Worm (Caenorhabditis elegans): Measurements from ENCODE around the gene fahd-1.

fahd-1 gene

ce11 chrIII:7882900-7883299 is 9.2 kb upstream of the fahd-1 start, which contains the start of gene ZK688.9:
TSS of gene ZK688.9 (minus strand) at chrIII:7883000.
- no peak for TF ChIP-seq jun-1 (tag; optimal IDR thresholded peaks at IDR 0.05)
- no peak for TF ChIP-seq elt-2 (tag; optimal IDR thresholded peaks at IDR 0.05)
- TF ChIP-seq lin-15B (tag; optimal IDR thresholded peaks at IDR 0.05), result no peak
- no peak for TF ChIP-seq R02D3.7 (tag; optimal IDR thresholded peaks at IDR 0.05)
- TF ChIP-seq egl-27 (tag; optimal IDR thresholded peaks at IDR 0.05), result no peak
- TF ChIP-seq pha-4 (tag; optimal IDR thresholded peaks at IDR 0.05), result no peak
- no peak for TF ChIP-seq nhr-12 (tag; optimal IDR thresholded peaks at IDR 0.05)
- TF ChIP-seq unc-39 (tag; optimal IDR thresholded peaks at IDR 0.05), result no peak
- TF ChIP-seq zag-1 (tag; optimal IDR thresholded peaks at IDR 0.05), result no peak
- TF ChIP-seq nhr-11 (tag; optimal IDR thresholded peaks at IDR 0.05), result no peak
- no peak for TF ChIP-seq hmg-11 (tag; optimal IDR thresholded peaks at IDR 0.05)
- TF ChIP-seq nhr-67 (tag; optimal IDR thresholded peaks at IDR 0.05), result no peak

- TF ChIP-seq daf-12 (tag; optimal IDR thresholded peaks at IDR 0.05) (no peak), ceh-28 (tag; optimal IDR thresholded peaks at IDR 0.05) (peak; percentile 3), egl-5 (tag; optimal IDR thresholded peaks at IDR 0.05) (no peak), fkh-10 (GFP tag; optimal IDR thresholded peaks at IDR 0.05) (no peak)
Measured at ce11 chrIII:7884863-7885262, 7.2 kb upstream of the fahd-1 start, which contains the start of gene ZK688.11. TSS of gene ZK688.11 (minus strand) at chrIII:7884963.

ce11 chrIII:7889036-7889435 is 3.0 kb upstream of the fahd-1 start:
- TF ChIP-seq mdl-1 (tag; optimal IDR thresholded peaks at IDR 0.05) (no peak), daf-12 (tag; optimal IDR thresholded peaks at IDR 0.05) (no peak), nhr-11 (tag; optimal IDR thresholded peaks at IDR 0.05) (no peak), nhr-28 (tag; optimal IDR thresholded peaks at IDR 0.05) (no peak), ceh-28 (tag; optimal IDR thresholded peaks at IDR 0.05) (no peak), elt-3 (tag; optimal IDR thresholded peaks at IDR 0.05) (no peak), ceh-82 (tag; optimal IDR thresholded peaks at IDR 0.05) (no peak)

- TF ChIP-seq nhr-67 (tag; optimal IDR thresholded peaks at IDR 0.05) (no peak), pha-4 (tag; optimal IDR thresholded peaks at IDR 0.05) (peak; percentile 68)
Measured at ce11 chrIII:7892333-7892732, 277 bp downstream of the fahd-1 start.

ce11 chrIII:7893224-7893623 is 1.2 kb downstream of the fahd-1 start:
- TF ChIP-seq elt-1 (tag; optimal IDR thresholded peaks at IDR 0.05) (no peak), unc-62 (GFP tag; optimal IDR thresholded peaks at IDR 0.05) (no peak), nhr-67 (tag; optimal IDR thresholded peaks at IDR 0.05) (no peak), nhr-23 (tag; optimal IDR thresholded peaks at IDR 0.05) (no peak), nfya-1 (tag; optimal IDR thresholded peaks at IDR 0.05; ENCODE audit: insufficient read depth) (peak; percentile 7), nhr-76 (tag; optimal IDR thresholded peaks at IDR 0.05) (no peak), fkh-10 (GFP tag; optimal IDR thresholded peaks at IDR 0.05) (no peak), ceh-82 (tag; optimal IDR thresholded peaks at IDR 0.05) (no peak)

ce11 chrIII:7894724-7895123 is 2.7 kb downstream of the fahd-1 start, which contains the start of gene ZK688.4:
TSS of gene ZK688.4 (plus strand) at chrIII:7895024.
- TF ChIP-seq nhr-77 (tag; optimal IDR thresholded peaks at IDR 0.05), result no peak

ce11 chrIII:7896925-7897324 is 4.9 kb downstream of the fahd-1 start, which contains the start of gene ZK688.10:
TSS of gene ZK688.10 (minus strand) at chrIII:7897025.
- no peak for TF ChIP-seq elt-2 (tag; optimal IDR thresholded peaks at IDR 0.05)
- TF ChIP-seq jun-1 (tag; optimal IDR thresholded peaks at IDR 0.05), result no peak
- no peak for TF ChIP-seq lsy-12 (tag; optimal IDR thresholded peaks at IDR 0.05)
- no peak for TF ChIP-seq elt-3 (tag; optimal IDR thresholded peaks at IDR 0.05)
- TF ChIP-seq pha-4 (tag; optimal IDR thresholded peaks at IDR 0.05), result no peak
- TF ChIP-seq ztf-11 (tag; optimal IDR thresholded peaks at IDR 0.05), result no peak
- TF ChIP-seq ceh-16 (tag; optimal IDR thresholded peaks at IDR 0.05), result no peak
- TF ChIP-seq egl-5 (tag; optimal IDR thresholded peaks at IDR 0.05), result no peak
- TF ChIP-seq fkh-10 (GFP tag; optimal IDR thresholded peaks at IDR 0.05), result no peak
- TF ChIP-seq ZK546.5 (tag; optimal IDR thresholded peaks at IDR 0.05), result no peak
- no peak for TF ChIP-seq lin-15B (tag; optimal IDR thresholded peaks at IDR 0.05)
- TF ChIP-seq snpc-4 (tag; optimal IDR thresholded peaks at IDR 0.05), result no peak
- no peak for TF ChIP-seq lin-39 (tag; optimal IDR thresholded peaks at IDR 0.05)
- TF ChIP-seq nhr-77 (tag; optimal IDR thresholded peaks at IDR 0.05), result no peak
- no peak for TF ChIP-seq mml-1 (tag; optimal IDR thresholded peaks at IDR 0.05)
- no peak for TF ChIP-seq pqm-1 (tag; optimal IDR thresholded peaks at IDR 0.05)
